Fruit fly (Drosophila melanogaster) whole organism: ENCODE data around the gene CG9737.

Source experiments
- EcR ChIP-seq, 2 experiments: fragments of >200 bp; optimal IDR thresholded peaks; 2 replicates each; lab custom pipeline; 2017; ENCODE audit warnings: missing biosample characterization in 2 of 2, missing genetic modification characterization in 2 of 2, missing genetic modification reagents in 2 of 2
- pan ChIP-seq: fragments of >200 bp; optimal IDR thresholded peaks from 2 replicates; lab custom pipeline; 2017

dm6 chr3R:30200091-30200698 is 42.9 kb downstream of the CG9737 start:
- TF ChIP-seq pan (no peak), EcR (GFP tag; optimal IDR thresholded peaks at IDR 0.05; lab: Kevin White, UChicago) (no peak)
